Worm (Caenorhabditis elegans): ENCODE measurements around the gene cyp-34A9.

DNA sequence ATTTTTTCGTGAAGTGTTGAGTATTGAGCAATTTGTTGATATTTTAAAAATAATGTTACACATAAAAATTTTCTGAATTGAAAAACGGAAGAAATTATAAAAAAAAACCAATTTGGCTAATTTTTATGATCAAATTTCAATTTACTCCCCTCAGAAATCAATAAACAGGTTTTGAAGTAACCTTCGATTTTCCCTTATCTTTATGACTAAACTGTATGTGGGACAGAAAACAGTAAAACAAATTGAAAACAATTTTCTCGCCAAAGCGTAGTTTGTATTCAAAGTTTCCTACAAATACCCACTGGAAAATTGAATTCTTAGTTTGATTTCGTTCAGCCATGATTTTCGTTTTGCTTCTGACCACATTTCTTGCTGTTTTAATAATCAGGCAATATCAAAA lies 31.6 kb downstream of the cyp-34A9 start, which contains the start of gene cyp-35B1:
- no peak for TF ChIP-seq skn-1 (tag; optimal IDR thresholded peaks at IDR 0.05)
- no peak for TF ChIP-seq unc-130 (tag; optimal IDR thresholded peaks at IDR 0.05)
- no peak for TF ChIP-seq jun-1 (tag; optimal IDR thresholded peaks at IDR 0.05)
- TF ChIP-seq nhr-237 (tag; optimal IDR thresholded peaks at IDR 0.05) = no peak
- no peak for TF ChIP-seq ztf-11 (tag; optimal IDR thresholded peaks at IDR 0.05)
- no peak for TF ChIP-seq fkh-10 (GFP tag; optimal IDR thresholded peaks at IDR 0.05)
- no peak for TF ChIP-seq irx-1 (tag; optimal IDR thresholded peaks at IDR 0.05)
- no peak for TF ChIP-seq egl-27 (tag; optimal IDR thresholded peaks at IDR 0.05)
- TF ChIP-seq lir-3 (tag; optimal IDR thresholded peaks at IDR 0.05; ENCODE audit: poor library complexity) = no peak
- no peak for TF ChIP-seq mdl-1 (tag; optimal IDR thresholded peaks at IDR 0.05)
- TF ChIP-seq nhr-77 (tag; optimal IDR thresholded peaks at IDR 0.05) = no peak
- TF ChIP-seq mep-1 (tag; optimal IDR thresholded peaks at IDR 0.05) = no peak
- no peak for TF ChIP-seq ama-1 (optimal IDR thresholded peaks at IDR 0.05)
- no peak for TF ChIP-seq aly-2 (tag; optimal IDR thresholded peaks at IDR 0.05)

Data from whole organism, L1 larva.